Fruit fly (Drosophila melanogaster) whole organism, embryonic: ENCODE data around the gene CG7156.

Experiments used
- ATbp ChIP-seq: fragments of 200-800 bp; sonication (Bioruptor generic); optimal IDR thresholded peaks from 2 replicates; lab custom pipeline; 2017; ENCODE audit warnings: missing biosample characterization, mild to moderate bottlenecking, missing genetic modification characterization, missing genetic modification reagents
- Atf-2 ChIP-seq: fragments of 200-800 bp; sonication (Bioruptor generic); optimal IDR thresholded peaks from 2 replicates; lab custom pipeline; 2016; ENCODE audit warnings: missing biosample characterization, missing genetic modification characterization
- Bteb2 ChIP-seq: fragments of 200-800 bp; sonication (Bioruptor generic); optimal IDR thresholded peaks from 2 replicates; lab custom pipeline; 2016; ENCODE audit warnings: missing biosample characterization, missing genetic modification characterization
- CG10274 ChIP-seq: fragments of 200-800 bp; sonication (Bioruptor generic); optimal IDR thresholded peaks from 3 replicates; lab custom pipeline; 2017; ENCODE audit warnings: missing biosample characterization, mild to moderate bottlenecking, missing genetic modification characterization
- CG10543 ChIP-seq: fragments of 200-800 bp; sonication (Bioruptor generic); optimal IDR thresholded peaks from 3 replicates; lab custom pipeline; 2017; ENCODE audit warnings: missing biosample characterization, mild to moderate bottlenecking, missing genetic modification characterization, moderate library complexity
- CG10979 ChIP-seq: fragments of 200-800 bp; sonication (Bioruptor generic); optimal IDR thresholded peaks from 2 replicates; lab custom pipeline; 2018; ENCODE audit warnings: missing biosample characterization, mild to moderate bottlenecking, missing genetic modification characterization, moderate library complexity
- CG12769 ChIP-seq: fragments of 200-800 bp; sonication (Bioruptor generic); optimal IDR thresholded peaks from 2 replicates; lab custom pipeline; 2019; ENCODE audit warnings: missing biosample characterization, mild to moderate bottlenecking, missing genetic modification characterization, moderate library complexity
- CG14050 ChIP-seq: fragments of 200-800 bp; sonication (Bioruptor generic); IDR thresholded peaks from 3 replicates; pipeline ENCODE4 v1.3.6; 2022; ENCODE audit warnings: missing biosample characterization, missing genetic modification characterization
- CG1603 ChIP-seq: fragments of 200-800 bp; sonication (Bioruptor generic); optimal IDR thresholded peaks from 2 replicates; lab custom pipeline; 2019; ENCODE audit warnings: missing biosample characterization, mild to moderate bottlenecking, missing genetic modification characterization, moderate library complexity
- CG16815 ChIP-seq: fragments of 200-800 bp; sonication (Bioruptor generic); optimal IDR thresholded peaks from 3 replicates; lab custom pipeline; 2017; ENCODE audit warnings: missing biosample characterization, mild to moderate bottlenecking, missing genetic modification characterization
- CG17359 ChIP-seq: fragments of 200-800 bp; sonication (Bioruptor generic); optimal IDR thresholded peaks from 3 replicates; lab custom pipeline; 2018; ENCODE audit warnings: missing biosample characterization, mild to moderate bottlenecking, missing genetic modification characterization, moderate library complexity
- CG18262 ChIP-seq: fragments of 200-800 bp; optimal IDR thresholded peaks from 3 replicates; lab custom pipeline; 2019; ENCODE audit warnings: missing biosample characterization, mild to moderate bottlenecking, missing genetic modification characterization, moderate library complexity
- CG18599 ChIP-seq: fragments of 200-800 bp; sonication (Bioruptor generic); optimal IDR thresholded peaks from 3 replicates; lab custom pipeline; 2017; ENCODE audit warnings: missing biosample characterization, missing genetic modification characterization, mild to moderate bottlenecking, moderate library complexity, missing genetic modification reagents
- CG2120 ChIP-seq: fragments of 200-800 bp; sonication (Bioruptor generic); optimal IDR thresholded peaks from 3 replicates; lab custom pipeline; 2016; ENCODE audit warnings: missing biosample characterization, missing genetic modification characterization
- CG2202 ChIP-seq: fragments of 200-800 bp; sonication (Bioruptor generic); optimal IDR thresholded peaks from 2 replicates; lab custom pipeline; 2018; ENCODE audit warnings: missing biosample characterization, mild to moderate bottlenecking, missing genetic modification characterization
- CG3726 ChIP-seq: fragments of 200-800 bp; sonication (Bioruptor generic); IDR thresholded peaks from 3 replicates; pipeline ENCODE4, ENCODE4 v1.3.6; 2022; ENCODE audit warnings: missing biosample characterization, missing genetic modification characterization
- CG5953 ChIP-seq: fragments of 200-800 bp; sonication (Bioruptor generic); IDR thresholded peaks from 2 replicates; pipeline ENCODE4 v1.3.6; 2022; ENCODE audit warnings: missing biosample characterization, missing genetic modification characterization
- CG6689 ChIP-seq: fragments of 200-800 bp; sonication (Bioruptor generic); IDR thresholded peaks from 2 replicates; pipeline ENCODE4 v1.3.6; 2022; ENCODE audit warnings: missing biosample characterization, missing genetic modification characterization
- CG9215 ChIP-seq: fragments of 200-800 bp; sonication (Bioruptor generic); IDR thresholded peaks from 2 replicates; pipeline ENCODE4 v1.3.6; 2022; ENCODE audit warnings: missing biosample characterization, missing genetic modification characterization
- Fer3 ChIP-seq: fragments of 200-800 bp; sonication (Bioruptor generic); optimal IDR thresholded peaks from 2 replicates; lab custom pipeline; 2018; ENCODE audit warnings: missing biosample characterization, mild to moderate bottlenecking, missing genetic modification characterization, moderate library complexity
- H2.0 ChIP-seq: fragments of 200-800 bp; sonication (Bioruptor generic); IDR thresholded peaks from 2 replicates; pipeline ENCODE4 v1.3.6; 2022; ENCODE audit warnings: missing biosample characterization, missing genetic modification characterization
- Hr39 ChIP-seq: fragments of >200 bp; optimal IDR thresholded peaks from 2 replicates; lab custom pipeline; 2017
- Nf-YC ChIP-seq: fragments of 200-800 bp; optimal IDR thresholded peaks from 3 replicates; lab custom pipeline; 2019; ENCODE audit warnings: missing biosample characterization, mild to moderate bottlenecking, missing genetic modification characterization, moderate library complexity
- Rfx ChIP-seq: fragments of 200-800 bp; sonication (Bioruptor generic); IDR thresholded peaks from 2 replicates; pipeline ENCODE4 v1.3.6; 2022; ENCODE audit warnings: missing biosample characterization, missing genetic modification characterization
- Trl ChIP-seq, 3 experiments: fragments of >200 bp in 2 of 3; fragments of 200-800 bp in 1 of 3; sonication (Bioruptor generic) in 1 of 3; optimal IDR thresholded peaks; 2 replicates in 1 of 3; 3 replicates in 2 of 3; lab custom pipeline; 2016 to 2017; ENCODE audit warnings: missing biosample characterization in 1 of 3, missing genetic modification characterization in 1 of 3
- aop ChIP-seq: fragments of 200-800 bp; sonication (Bioruptor generic); IDR thresholded peaks from 2 replicates; pipeline ENCODE4 v1.3.6; 2022; ENCODE audit warnings: missing biosample characterization, missing genetic modification characterization
- bbx ChIP-seq: fragments of 200-800 bp; sonication (Bioruptor generic); IDR thresholded peaks from 2 replicates; pipeline ENCODE4 v1.3.6; 2022; ENCODE audit warnings: missing biosample characterization, missing genetic modification characterization; ENCODE audit not compliant: partially characterized antibody
- bigmax ChIP-seq: fragments of 200-800 bp; sonication (Bioruptor generic); optimal IDR thresholded peaks from 2 replicates; lab custom pipeline; 2018; ENCODE audit warnings: missing biosample characterization, mild to moderate bottlenecking, missing genetic modification characterization
- cwo ChIP-seq: fragments of 200-800 bp; sonication (Bioruptor generic); optimal IDR thresholded peaks from 3 replicates; lab custom pipeline; 2017; ENCODE audit warnings: missing biosample characterization, missing genetic modification characterization, mild to moderate bottlenecking, moderate library complexity, missing genetic modification reagents
- exex ChIP-seq: fragments of 200-800 bp; sonication (Bioruptor generic); optimal IDR thresholded peaks from 4 replicates; lab custom pipeline; 2018; ENCODE audit warnings: missing biosample characterization, mild to moderate bottlenecking, missing genetic modification characterization, moderate library complexity
- grn ChIP-seq: fragments of 200-800 bp; sonication (Bioruptor generic); optimal IDR thresholded peaks from 3 replicates; lab custom pipeline; 2017; ENCODE audit warnings: missing biosample characterization, missing genetic modification characterization
- gro ChIP-seq: fragments of 200-800 bp; sonication (Bioruptor generic); optimal IDR thresholded peaks from 2 replicates; lab custom pipeline; 2016; ENCODE audit warnings: missing biosample characterization, missing genetic modification characterization
- gsb ChIP-seq: fragments of 200-800 bp; sonication (Bioruptor generic); IDR thresholded peaks from 2 replicates; pipeline ENCODE4 v1.3.6; 2022; ENCODE audit warnings: missing biosample characterization, missing genetic modification characterization
- kni ChIP-seq: fragments of 200-800 bp; sonication (Bioruptor generic); optimal IDR thresholded peaks from 3 replicates; lab custom pipeline; 2017; ENCODE audit warnings: mild to moderate bottlenecking, missing biosample characterization, missing genetic modification reagents, missing genetic modification characterization
- lab ChIP-seq: fragments of 200-800 bp; sonication (Bioruptor generic); optimal IDR thresholded peaks from 3 replicates; lab custom pipeline; 2017; ENCODE audit warnings: missing biosample characterization, missing genetic modification characterization, mild to moderate bottlenecking, moderate library complexity, missing genetic modification reagents
- mirr ChIP-seq: fragments of 200-800 bp; sonication (Bioruptor generic); optimal IDR thresholded peaks from 3 replicates; lab custom pipeline; 2018; ENCODE audit warnings: missing biosample characterization, mild to moderate bottlenecking, missing genetic modification characterization
- nmo ChIP-seq: fragments of 200-800 bp; sonication (Bioruptor generic); optimal IDR thresholded peaks from 2 replicates; lab custom pipeline; 2018; ENCODE audit warnings: missing biosample characterization, mild to moderate bottlenecking, missing genetic modification characterization, moderate library complexity
- phol ChIP-seq: fragments of 200-800 bp; sonication (Bioruptor generic); optimal IDR thresholded peaks from 3 replicates; lab custom pipeline; 2018; ENCODE audit warnings: missing biosample characterization, mild to moderate bottlenecking, missing genetic modification characterization, moderate library complexity
- schlank ChIP-seq: fragments of 200-800 bp; sonication (Bioruptor generic); optimal IDR thresholded peaks from 2 replicates; lab custom pipeline; 2018; ENCODE audit warnings: missing biosample characterization, mild to moderate bottlenecking, missing genetic modification characterization
- sd ChIP-seq: fragments of 200-800 bp; sonication (Bioruptor generic); optimal IDR thresholded peaks from 3 replicates; lab custom pipeline; 2018; ENCODE audit warnings: missing biosample characterization, mild to moderate bottlenecking, missing genetic modification characterization, moderate library complexity
- stc ChIP-seq: fragments of 200-800 bp; sonication (Bioruptor generic); IDR thresholded peaks from 2 replicates; pipeline ENCODE4 v1.3.6; 2022; ENCODE audit warnings: missing biosample characterization, missing genetic modification characterization
- sug ChIP-seq: fragments of 200-800 bp; optimal IDR thresholded peaks from 2 replicates; lab custom pipeline; 2019; ENCODE audit warnings: missing biosample characterization, mild to moderate bottlenecking, missing genetic modification characterization, moderate library complexity
- tgo ChIP-seq: fragments of 200-800 bp; sonication (Bioruptor generic); IDR thresholded peaks from 3 replicates; pipeline ENCODE4 v1.3.6; 2022; ENCODE audit warnings: missing biosample characterization, missing genetic modification characterization
- tna ChIP-seq: fragments of 200-800 bp; sonication (Bioruptor generic); IDR thresholded peaks from 2 replicates; pipeline ENCODE4 v1.3.6; 2022; ENCODE audit warnings: missing biosample characterization, missing genetic modification characterization; ENCODE audit not compliant: partially characterized antibody
- zfh1 ChIP-seq: fragments of 200-800 bp; sonication (Bioruptor generic); IDR thresholded peaks from 3 replicates; pipeline ENCODE4 v1.3.6; 2022; ENCODE audit warnings: missing biosample characterization, missing genetic modification characterization

The CG7156 gene

dm6 chr3R:18280866-18281473, 39.0 kb upstream of the CG7156 start (continued):
- TF ChIP-seq CG16815 (no peak), grn (peak; percentile 64), kni (GFP tag; lab: Kevin White, UChicago) (no peak)

dm6 chr3R:18280133-18280532, 38.2 kb upstream of the CG7156 start:
- TF ChIP-seq gsb (GFP tag; lab: Robert Waterston, UW) (no peak), sd (tag; lab: Kevin White, UChicago) (peak; percentile 62), exex (tag; lab: Kevin White, UChicago) (peak; percentile 40), gro (peak; percentile 7), mirr (GFP tag; lab: Kevin White, UChicago) (peak; percentile 2)

- TF ChIP-seq H2.0 = no peak
- TF ChIP-seq sug (tag; lab: Kevin White, UChicago) = peak; percentile 91
- TF ChIP-seq CG10274 (GFP tag; lab: Kevin White, UChicago) = peak; percentile 73
- peak; percentile 31 for TF ChIP-seq mirr (GFP tag; lab: Kevin White, UChicago)
- no peak for TF ChIP-seq Bteb2 (GFP tag; lab: Kevin White, UChicago)
- peak; percentile 14 for TF ChIP-seq grn
- TF ChIP-seq CG2202 = no peak
- TF ChIP-seq CG10543 (GFP tag; lab: Kevin White, UChicago) = no peak
- no peak for TF ChIP-seq CG3726 (GFP tag; lab: Robert Waterston, UW)
- no peak for TF ChIP-seq phol
- TF ChIP-seq nmo (GFP tag; lab: Kevin White, UChicago) = no peak
- no peak for TF ChIP-seq CG17359
- TF ChIP-seq exex (tag; lab: Kevin White, UChicago) = peak; percentile 56
- peak; percentile 76 for TF ChIP-seq CG18599 (GFP tag; lab: Kevin White, UChicago)
- TF ChIP-seq CG6689 = no peak
- TF ChIP-seq cwo (GFP tag; lab: Kevin White, UChicago) = peak; percentile 18
- TF ChIP-seq CG2120 (GFP tag; lab: Kevin White, UChicago) = peak; percentile 45
- no peak for TF ChIP-seq Atf-2 (GFP tag; lab: Kevin White, UChicago)
- no peak for TF ChIP-seq schlank
- no peak for TF ChIP-seq tna (GFP tag; lab: Robert Waterston, UW)
- TF ChIP-seq CG18262 (tag; lab: Kevin White, UChicago) = no peak
- TF ChIP-seq Fer3 (tag; lab: Kevin White, UChicago) = no peak
- no peak for TF ChIP-seq CG14050 (GFP tag; lab: Robert Waterston, UW)
- no peak for TF ChIP-seq aop (GFP tag; lab: Robert Waterston, UW)
- no peak for TF ChIP-seq CG9215 (GFP tag; lab: Robert Waterston, UW)
- TF ChIP-seq CG1603 = no peak
- no peak for TF ChIP-seq CG10979 (tag; lab: Kevin White, UChicago)
- no peak for TF ChIP-seq Hr39 (lab: Kevin White, UChicago)
- TF ChIP-seq lab (GFP tag; lab: Kevin White, UChicago) = peak; percentile 5
- TF ChIP-seq ATbp (GFP tag; lab: Kevin White, UChicago) = no peak
- no peak for TF ChIP-seq zfh1 (GFP tag; lab: Robert Waterston, UW)
- TF ChIP-seq sd (tag; lab: Kevin White, UChicago) = peak; percentile 55
- TF ChIP-seq bigmax = no peak
- no peak for TF ChIP-seq tgo (GFP tag; lab: Robert Waterston, UW)
- TF ChIP-seq Nf-YC (tag; lab: Kevin White, UChicago) = peak; percentile 1
- TF ChIP-seq CG5953 (GFP tag; lab: Robert Waterston, UW) = 0 out of 2 replicates have a peak, but pooled peaks have one; percentile 5
- TF ChIP-seq Trl (optimal IDR thresholded peaks at IDR 0.05; lab: Kevin White, UChicago) = peak in 1 of 2 experiments; percentile 4
- no peak for TF ChIP-seq Trl (GFP tag; optimal IDR thresholded peaks at IDR 0.05; lab: Kevin White, UChicago)
- no peak for TF ChIP-seq bbx (GFP tag; lab: Robert Waterston, UW)
- peak; percentile 68 for TF ChIP-seq CG12769
- 0 out of 2 replicates have a peak, but pooled peaks have one; percentile 25 for TF ChIP-seq Rfx (GFP tag; lab: Robert Waterston, UW)
- TF ChIP-seq stc = no peak
These were observed 37.5 kb upstream of the CG7156 start, which contains the start of gene CG7142 for dm6 chr3R:18279494-18279893. Gene CG7142 (minus strand): TSS chr3R:18279522.
